Fruit fly (Drosophila melanogaster): ENCODE measurements around the gene CG31213.

DNA sequence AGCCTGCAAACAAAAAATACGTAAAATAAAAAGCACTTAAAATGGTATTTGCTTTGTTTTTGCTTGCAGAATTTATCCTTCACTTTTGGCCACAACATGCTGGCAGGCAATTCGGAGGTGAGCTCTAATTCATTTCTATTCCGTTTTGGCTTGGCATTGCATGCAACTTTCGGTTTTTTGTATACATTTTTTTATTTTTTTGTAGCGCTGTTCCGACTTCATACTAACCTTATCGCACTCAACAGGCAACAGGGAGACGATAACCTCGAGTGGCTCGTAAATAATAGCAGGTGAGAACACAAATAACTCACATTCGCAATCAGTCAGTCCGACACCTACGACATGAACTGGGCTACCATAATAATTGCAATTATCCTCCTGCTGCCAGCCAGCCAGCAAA, 24.6 kb upstream of the CG31213 start, which contains the start of gene CG4783:
- TF ChIP-seq Sin3A (optimal IDR thresholded peaks at IDR 0.05) (no peak), psq (optimal IDR thresholded peaks at IDR 0.05) (no peak), h (optimal IDR thresholded peaks at IDR 0.05) (no peak), ttk (optimal IDR thresholded peaks at IDR 0.05) (no peak)
